Fruit fly (Drosophila melanogaster) whole organism, embryonic: ENCODE measurements around the gene E2f2.
A peak's percentile ranks its signal among the peaks of the same experiment; 100 is the strongest.

Source experiments
- BtbVII ChIP-seq: fragments of 200-800 bp; sonication (Bioruptor generic); optimal IDR thresholded peaks from 3 replicates; lab custom pipeline; 2017; ENCODE audit warnings: missing biosample characterization, mild to moderate bottlenecking, missing genetic modification characterization
- CG10565 ChIP-seq: fragments of 200-800 bp; sonication (Bioruptor generic); optimal IDR thresholded peaks from 3 replicates; lab custom pipeline; 2016; ENCODE audit warnings: missing biosample characterization, mild to moderate bottlenecking, missing genetic modification characterization
- CG11695 ChIP-seq: fragments of 200-800 bp; sonication (Bioruptor generic); IDR thresholded peaks from 3 replicates; pipeline ENCODE4 v1.3.6; 2022; ENCODE audit warnings: missing biosample characterization, missing genetic modification characterization
- CG12104 ChIP-seq: fragments of 200-800 bp; sonication (Bioruptor generic); optimal IDR thresholded peaks from 3 replicates; lab custom pipeline; 2016; ENCODE audit warnings: missing biosample characterization, missing genetic modification characterization
- CG12659 ChIP-seq: fragments of 200-800 bp; sonication (Bioruptor generic); optimal IDR thresholded peaks from 3 replicates; lab custom pipeline; 2017; ENCODE audit warnings: mild to moderate bottlenecking, missing biosample characterization, missing genetic modification reagents, missing genetic modification characterization
- CG13296 ChIP-seq: fragments of 200-800 bp; sonication (Bioruptor generic); optimal IDR thresholded peaks from 3 replicates; lab custom pipeline; 2018; ENCODE audit warnings: missing biosample characterization, mild to moderate bottlenecking, missing genetic modification characterization
- CG16779 ChIP-seq: fragments of 200-800 bp; sonication (Bioruptor generic); IDR thresholded peaks from 2 replicates; pipeline ENCODE4 v1.3.6; 2022; ENCODE audit warnings: missing biosample characterization, missing genetic modification characterization
- CG16863 ChIP-seq: fragments of 200-800 bp; sonication (Bioruptor generic); optimal IDR thresholded peaks from 3 replicates; lab custom pipeline; 2016; ENCODE audit warnings: missing biosample characterization, missing genetic modification characterization
- CG17359 ChIP-seq: fragments of 200-800 bp; sonication (Bioruptor generic); optimal IDR thresholded peaks from 3 replicates; lab custom pipeline; 2018; ENCODE audit warnings: missing biosample characterization, mild to moderate bottlenecking, missing genetic modification characterization, moderate library complexity
- CG17361 ChIP-seq: fragments of 200-800 bp; sonication (Bioruptor generic); IDR thresholded peaks from 3 replicates; pipeline ENCODE4 v1.3.6; 2022; ENCODE audit warnings: missing biosample characterization, missing genetic modification characterization
- CG17829 ChIP-seq: fragments of 200-800 bp; optimal IDR thresholded peaks from 2 replicates; lab custom pipeline; 2019; ENCODE audit warnings: missing biosample characterization, mild to moderate bottlenecking, missing genetic modification characterization, moderate library complexity
- CG33557 ChIP-seq: fragments of 200-800 bp; sonication (Bioruptor generic); optimal IDR thresholded peaks from 2 replicates; lab custom pipeline; 2019; ENCODE audit warnings: missing biosample characterization, mild to moderate bottlenecking, missing genetic modification characterization, moderate library complexity
- CG3995 ChIP-seq: fragments of 200-800 bp; sonication (Bioruptor generic); optimal IDR thresholded peaks from 3 replicates; lab custom pipeline; 2016; ENCODE audit warnings: missing biosample characterization, missing genetic modification characterization
- CG4854 ChIP-seq: fragments of 200-800 bp; sonication (Bioruptor generic); optimal IDR thresholded peaks from 2 replicates; lab custom pipeline; 2016; ENCODE audit warnings: missing biosample characterization, missing genetic modification characterization, inconsistent platforms
- CG7372 ChIP-seq: fragments of 200-800 bp; sonication (Bioruptor generic); IDR thresholded peaks from 2 replicates; pipeline ENCODE4 v1.3.6; 2022; ENCODE audit warnings: missing biosample characterization, missing genetic modification characterization
- CG7839 ChIP-seq: fragments of 200-800 bp; sonication (Bioruptor generic); optimal IDR thresholded peaks from 3 replicates; lab custom pipeline; 2018; ENCODE audit warnings: missing biosample characterization, mild to moderate bottlenecking, missing genetic modification characterization, moderate library complexity
- CG8290 ChIP-seq, 3 experiments: fragments of 200-800 bp; sonication (Bioruptor generic); optimal IDR thresholded peaks; 2 replicates each; lab custom pipeline; 2016 to 2019; ENCODE audit warnings: missing biosample characterization in 3 of 3, missing genetic modification characterization in 3 of 3, mild to moderate bottlenecking in 2 of 3, moderate library complexity in 1 of 3
- CG8944 ChIP-seq: fragments of 200-800 bp; sonication (Bioruptor generic); optimal IDR thresholded peaks from 3 replicates; lab custom pipeline; 2016; ENCODE audit warnings: missing biosample characterization, missing genetic modification characterization
- Chrac-16 ChIP-seq: fragments of 200-800 bp; sonication (Bioruptor generic); optimal IDR thresholded peaks from 3 replicates; lab custom pipeline; 2016; ENCODE audit warnings: missing biosample characterization, missing genetic modification characterization
- Dp ChIP-seq: fragments of 200-800 bp; sonication (Bioruptor generic); optimal IDR thresholded peaks from 2 replicates; lab custom pipeline; 2018; ENCODE audit warnings: missing biosample characterization, mild to moderate bottlenecking, missing genetic modification characterization, moderate library complexity
- Drgx ChIP-seq: fragments of 200-800 bp; sonication (Bioruptor generic); IDR thresholded peaks from 2 replicates; pipeline ENCODE4 v1.3.6; 2022; ENCODE audit warnings: missing biosample characterization, missing genetic modification characterization
- Ets65A ChIP-seq: fragments of 200-800 bp; sonication (Bioruptor generic); peaks from one replicate; lab custom pipeline; 2016; ENCODE audit warnings: missing biosample characterization, missing genetic modification characterization
- Lhr ChIP-seq: fragments of 200-800 bp; sonication (Bioruptor generic); optimal IDR thresholded peaks from 3 replicates; lab custom pipeline; 2017; ENCODE audit warnings: mild to moderate bottlenecking, missing biosample characterization, missing genetic modification reagents, missing genetic modification characterization
- MTF-1 ChIP-seq: fragments of 200-800 bp; sonication (Bioruptor generic); optimal IDR thresholded peaks from 2 replicates; lab custom pipeline; 2018; ENCODE audit warnings: missing biosample characterization, mild to moderate bottlenecking, missing genetic modification characterization, borderline replicate concordance
- NC2β ChIP-seq: fragments of 200-800 bp; sonication (Bioruptor generic); optimal IDR thresholded peaks from 2 replicates; lab custom pipeline; 2016; ENCODE audit warnings: missing biosample characterization, missing genetic modification characterization
- NK7.1 ChIP-seq: fragments of 200-800 bp; sonication (Bioruptor generic); optimal IDR thresholded peaks from 3 replicates; lab custom pipeline; 2016; ENCODE audit warnings: missing biosample characterization, missing genetic modification characterization
- Nf-YA ChIP-seq: fragments of 200-800 bp; sonication (Bioruptor generic); IDR thresholded peaks from 2 replicates; pipeline ENCODE4 v1.3.6; 2022; ENCODE audit warnings: missing biosample characterization, missing genetic modification characterization
- Ravus ChIP-seq: fragments of 200-800 bp; sonication (Bioruptor generic); IDR thresholded peaks from 2 replicates; pipeline ENCODE4 v1.3.6; 2022; ENCODE audit warnings: missing biosample characterization, missing genetic modification characterization
- Six4 ChIP-seq: fragments of 200-800 bp; sonication (Bioruptor generic); optimal IDR thresholded peaks from 2 replicates; lab custom pipeline; 2016; ENCODE audit warnings: missing biosample characterization, missing genetic modification characterization
- Sox102F ChIP-seq: fragments of 200-800 bp; sonication (Bioruptor generic); optimal IDR thresholded peaks from 2 replicates; lab custom pipeline; 2018; ENCODE audit warnings: missing biosample characterization, mild to moderate bottlenecking, missing genetic modification characterization, moderate library complexity
- Sry-δ ChIP-seq: fragments of 200-800 bp; sonication (Bioruptor generic); optimal IDR thresholded peaks from 2 replicates; lab custom pipeline; 2016; ENCODE audit warnings: missing biosample characterization, missing genetic modification characterization
- ara ChIP-seq: fragments of 200-800 bp; sonication (Bioruptor generic); IDR thresholded peaks from 2 replicates; pipeline ENCODE4 v1.3.6; 2022; ENCODE audit warnings: missing biosample characterization, missing genetic modification characterization
- az2 ChIP-seq: fragments of 200-800 bp; sonication (Bioruptor generic); optimal IDR thresholded peaks from 3 replicates; lab custom pipeline; 2016; ENCODE audit warnings: missing biosample characterization, missing genetic modification characterization
- bbx ChIP-seq: fragments of 200-800 bp; sonication (Bioruptor generic); IDR thresholded peaks from 2 replicates; pipeline ENCODE4 v1.3.6; 2022; ENCODE audit warnings: missing biosample characterization, missing genetic modification characterization; ENCODE audit not compliant: partially characterized antibody
- chinmo ChIP-seq: fragments of 200-800 bp; sonication (Bioruptor generic); IDR thresholded peaks from 4 replicates; pipeline ENCODE4 v1.3.6; 2022; ENCODE audit warnings: missing biosample characterization, missing genetic modification characterization; ENCODE audit not compliant: partially characterized antibody
- da ChIP-seq: fragments of 200-800 bp; sonication (Bioruptor generic); optimal IDR thresholded peaks from 2 replicates; lab custom pipeline; 2016; ENCODE audit warnings: missing biosample characterization, missing genetic modification characterization
- ems ChIP-seq: fragments of 200-800 bp; sonication (Bioruptor generic); optimal IDR thresholded peaks from 3 replicates; lab custom pipeline; 2016; ENCODE audit warnings: missing biosample characterization, missing genetic modification characterization
- fu2 ChIP-seq: fragments of 200-800 bp; sonication (Bioruptor generic); optimal IDR thresholded peaks from 2 replicates; lab custom pipeline; 2016; ENCODE audit warnings: missing biosample characterization, missing genetic modification characterization
- gfzf ChIP-seq: fragments of 200-800 bp; sonication (Bioruptor generic); optimal IDR thresholded peaks from 2 replicates; lab custom pipeline; 2016; ENCODE audit warnings: missing biosample characterization, mild to moderate bottlenecking, missing genetic modification characterization, moderate library complexity
- phol ChIP-seq: fragments of 200-800 bp; sonication (Bioruptor generic); optimal IDR thresholded peaks from 3 replicates; lab custom pipeline; 2018; ENCODE audit warnings: missing biosample characterization, mild to moderate bottlenecking, missing genetic modification characterization, moderate library complexity
- pnt ChIP-seq: fragments of 200-800 bp; sonication (Bioruptor generic); optimal IDR thresholded peaks from 3 replicates; lab custom pipeline; 2016; ENCODE audit warnings: missing biosample characterization, missing genetic modification characterization
- psq ChIP-seq: fragments of 200-800 bp; sonication (Bioruptor generic); optimal IDR thresholded peaks from 2 replicates; lab custom pipeline; 2017; ENCODE audit warnings: missing biosample characterization, missing genetic modification characterization
- pum ChIP-seq: fragments of 200-800 bp; sonication (Bioruptor generic); optimal IDR thresholded peaks from 2 replicates; lab custom pipeline; 2016; ENCODE audit warnings: missing biosample characterization, missing genetic modification characterization
- tap ChIP-seq: fragments of 200-800 bp; optimal IDR thresholded peaks from 3 replicates; lab custom pipeline; 2019; ENCODE audit warnings: missing biosample characterization, mild to moderate bottlenecking, missing genetic modification characterization, moderate library complexity
- tgo ChIP-seq: fragments of 200-800 bp; sonication (Bioruptor generic); IDR thresholded peaks from 3 replicates; pipeline ENCODE4 v1.3.6; 2022; ENCODE audit warnings: missing biosample characterization, missing genetic modification characterization
- unpg ChIP-seq: fragments of 200-800 bp; sonication (Bioruptor generic); optimal IDR thresholded peaks from 3 replicates; lab custom pipeline; 2018; ENCODE audit warnings: missing biosample characterization, mild to moderate bottlenecking, missing genetic modification characterization, moderate library complexity
- wor ChIP-seq: fragments of 200-800 bp; sonication (Bioruptor generic); IDR thresholded peaks from 2 replicates; pipeline ENCODE4 v1.3.6; 2022; ENCODE audit warnings: missing biosample characterization, missing genetic modification characterization
- zen ChIP-seq: fragments of 200-800 bp; sonication (Bioruptor generic); optimal IDR thresholded peaks from 3 replicates; lab custom pipeline; 2018; ENCODE audit warnings: missing biosample characterization, mild to moderate bottlenecking, missing genetic modification characterization, moderate library complexity
- zen2 ChIP-seq: fragments of 200-800 bp; sonication (Bioruptor generic); IDR thresholded peaks from 3 replicates; pipeline ENCODE4 v1.3.6; 2022; ENCODE audit warnings: missing biosample characterization, missing genetic modification characterization; ENCODE audit not compliant: partially characterized antibody

E2f2 gene

DNA sequence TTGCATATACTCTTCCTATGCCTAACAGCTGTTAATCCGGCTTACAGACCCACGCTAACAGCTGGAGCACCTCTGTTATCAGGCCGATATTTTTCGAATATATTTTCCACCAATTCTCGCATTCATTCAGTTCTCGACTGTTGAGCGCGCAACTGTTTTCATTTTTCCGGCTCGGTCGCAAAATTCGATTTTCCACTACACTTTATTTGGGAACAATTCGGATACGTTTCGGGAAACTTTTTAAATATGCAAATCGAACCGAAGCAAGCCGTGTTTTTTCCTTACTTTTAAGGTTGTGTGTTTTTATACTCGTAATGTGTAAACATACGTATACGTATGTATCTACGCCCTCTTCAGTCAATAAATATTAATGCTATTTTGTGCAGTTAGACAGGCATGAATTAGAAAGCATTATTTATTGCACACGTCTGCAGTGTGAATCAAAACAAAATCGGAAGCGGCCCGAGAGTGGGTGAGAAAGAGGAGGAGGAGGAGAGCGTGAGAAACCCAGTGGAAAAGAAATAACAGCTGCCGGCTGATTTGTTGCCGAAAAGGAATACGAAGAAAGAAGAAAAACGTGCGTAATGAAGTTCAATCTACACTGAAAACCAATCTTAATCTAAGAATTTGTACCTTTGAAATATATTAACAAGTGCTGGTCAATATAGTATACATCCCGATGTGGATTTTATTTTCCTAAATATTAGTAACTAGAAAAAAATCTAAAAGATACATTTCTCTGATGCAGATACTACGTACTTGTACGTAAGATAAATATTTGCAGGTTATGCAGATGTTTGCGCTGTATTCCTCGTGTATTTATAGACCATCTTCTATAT lies 48.7 kb downstream of the E2f2 start (continued):
- TF ChIP-seq pum (GFP tag; lab: Kevin White, UChicago) (no peak), phol (peak; percentile 33), CG8290 (GFP tag; optimal IDR thresholded peaks at IDR 0.05; lab: Kevin White, UChicago) (no peak), CG8290 (tag; optimal IDR thresholded peaks at IDR 0.05; lab: Kevin White, UChicago) (peak in 1 of 2 experiments; percentile 11), Ets65A (peak; percentile 33), zen (tag; lab: Kevin White, UChicago) (no peak), tgo (GFP tag; lab: Robert Waterston, UW) (no peak), CG3995 (no peak), CG17361 (GFP tag; lab: Robert Waterston, UW) (no peak), unpg (GFP tag; lab: Kevin White, UChicago) (peak; percentile 29), CG7372 (GFP tag; lab: Robert Waterston, UW) (no peak), bbx (GFP tag; lab: Robert Waterston, UW) (0 out of 2 replicates have a peak, but pooled peaks have one; percentile 22), CG16863 (no peak), Lhr (GFP tag; lab: Kevin White, UChicago) (no peak), NC2β (GFP tag; lab: Kevin White, UChicago) (no peak), CG17359 (tag; lab: Kevin White, UChicago) (peak; percentile 1), CG13296 (no peak), CG7839 (no peak), az2 (GFP tag; lab: Kevin White, UChicago) (no peak), MTF-1 (GFP tag; lab: Kevin White, UChicago) (no peak), CG17829 (no peak), ems (no peak), NK7.1 (no peak), tap (no peak), CG16779 (GFP tag; lab: Robert Waterston, UW) (no peak), CG8944 (GFP tag; lab: Kevin White, UChicago) (no peak), Sox102F (GFP tag; lab: Kevin White, UChicago) (peak; percentile 43), Dp (GFP tag; lab: Kevin White, UChicago) (peak; percentile 3), da (GFP tag; lab: Kevin White, UChicago) (no peak), CG33557 (GFP tag; lab: Kevin White, UChicago) (no peak), Nf-YA (GFP tag; lab: Robert Waterston, UW) (no peak), zen2 (GFP tag; lab: Robert Waterston, UW) (no peak), CG10565 (GFP tag; lab: Kevin White, UChicago) (no peak), wor (GFP tag; lab: Robert Waterston, UW) (no peak), Sry-δ (GFP tag; lab: Kevin White, UChicago) (no peak), chinmo (GFP tag; lab: Robert Waterston, UW) (0 out of 4 replicates have a peak, but pooled peaks have one; percentile 30), CG11695 (GFP tag; lab: Robert Waterston, UW) (no peak), Six4 (GFP tag; lab: Kevin White, UChicago) (no peak), Chrac-16 (GFP tag; lab: Kevin White, UChicago) (no peak), pnt (GFP tag; lab: Kevin White, UChicago) (no peak), gfzf (GFP tag; lab: Kevin White, UChicago) (no peak), psq (GFP tag; lab: Kevin White, UChicago) (peak; percentile 62), Drgx (no peak), Ravus (GFP tag; lab: Robert Waterston, UW) (no peak), CG12659 (GFP tag; lab: Kevin White, UChicago) (no peak), BtbVII (GFP tag; lab: Kevin White, UChicago) (no peak), CG12104 (GFP tag; lab: Kevin White, UChicago) (no peak), fu2 (GFP tag; lab: Kevin White, UChicago) (no peak), CG4854 (GFP tag; lab: Kevin White, UChicago) (no peak), ara (GFP tag; lab: Robert Waterston, UW) (no peak)
